Worm (Caenorhabditis elegans): Measurements from ENCODE around the gene F46B6.6.

- TF ChIP-seq K09A11.1 (tag; optimal IDR thresholded peaks at IDR 0.05; ENCODE audit: insufficient read depth) (no peak), pax-1 (tag; optimal IDR thresholded peaks at IDR 0.05) (no peak), F13H6.1 (tag; optimal IDR thresholded peaks at IDR 0.05) (no peak), eyg-1 (tag; optimal IDR thresholded peaks at IDR 0.05) (no peak), nfya-1 (tag; optimal IDR thresholded peaks at IDR 0.05) (peak; percentile 80), fkh-10 (GFP tag; optimal IDR thresholded peaks at IDR 0.05) (no peak), sox-2 (GFP tag; IDR thresholded peaks at IDR 0.05) (no peak), sox-4 (tag; optimal IDR thresholded peaks at IDR 0.05) (no peak), ahr-1 (tag; optimal IDR thresholded peaks at IDR 0.05) (no peak), elt-2 (tag; optimal IDR thresholded peaks at IDR 0.05) (no peak), pha-4 (tag; optimal IDR thresholded peaks at IDR 0.05) (no peak), npax-4 (tag; optimal IDR thresholded peaks at IDR 0.05) (no peak)
Measured at ce11 chrV:9789657-9790261, 3.1 kb upstream of the F46B6.6 start, which contains the start of gene ztf-7.

All from whole organism, late embryonic.